Fruit fly (Drosophila melanogaster) whole organism, embryonic: ENCODE measurements around the gene CG15160.

ENCODE experiments used
- Adf1 ChIP-seq: fragments of 200-800 bp; sonication (Bioruptor generic); IDR thresholded peaks from 2 replicates; pipeline ENCODE4 v1.3.6; 2022; ENCODE audit warnings: missing biosample characterization, missing genetic modification characterization
- CG1024 ChIP-seq: fragments of 200-800 bp; sonication (Bioruptor generic); IDR thresholded peaks from 2 replicates; pipeline ENCODE4 v1.3.6; 2022; ENCODE audit warnings: missing biosample characterization, missing genetic modification characterization
- CG10565 ChIP-seq: fragments of 200-800 bp; sonication (Bioruptor generic); optimal IDR thresholded peaks from 3 replicates; lab custom pipeline; 2016; ENCODE audit warnings: missing biosample characterization, mild to moderate bottlenecking, missing genetic modification characterization
- CG13296 ChIP-seq: fragments of 200-800 bp; sonication (Bioruptor generic); optimal IDR thresholded peaks from 3 replicates; lab custom pipeline; 2018; ENCODE audit warnings: missing biosample characterization, mild to moderate bottlenecking, missing genetic modification characterization
- CG15479 ChIP-seq: fragments of 200-800 bp; sonication (Bioruptor generic); optimal IDR thresholded peaks from 3 replicates; lab custom pipeline; 2019; ENCODE audit warnings: missing biosample characterization, mild to moderate bottlenecking, missing genetic modification characterization, moderate library complexity
- CG16813 ChIP-seq: fragments of 200-800 bp; sonication (Bioruptor generic); IDR thresholded peaks from 3 replicates; pipeline ENCODE4 v1.3.6; 2022; ENCODE audit warnings: missing biosample characterization, missing genetic modification characterization; ENCODE audit not compliant: partially characterized antibody
- CG16815 ChIP-seq: fragments of 200-800 bp; sonication (Bioruptor generic); optimal IDR thresholded peaks from 3 replicates; lab custom pipeline; 2017; ENCODE audit warnings: missing biosample characterization, mild to moderate bottlenecking, missing genetic modification characterization
- CG17612 ChIP-seq: fragments of 200-800 bp; sonication (Bioruptor generic); IDR thresholded peaks from 2 replicates; pipeline ENCODE4 v1.3.6; 2022; ENCODE audit warnings: missing biosample characterization, missing genetic modification characterization
- CG30403 ChIP-seq: fragments of 200-800 bp; sonication (Bioruptor generic); optimal IDR thresholded peaks from 3 replicates; lab custom pipeline; 2016; ENCODE audit warnings: missing biosample characterization, missing genetic modification characterization
- CG34224 ChIP-seq: fragments of 200-800 bp; sonication (Bioruptor generic); IDR thresholded peaks from 3 replicates; pipeline ENCODE4 v1.3.6; 2022; ENCODE audit warnings: missing biosample characterization, missing genetic modification characterization; ENCODE audit not compliant: partially characterized antibody
- CG3838 ChIP-seq: fragments of 200-800 bp; sonication (Bioruptor generic); optimal IDR thresholded peaks from 3 replicates; lab custom pipeline; 2016; ENCODE audit warnings: missing biosample characterization, missing genetic modification characterization
- CG5245 ChIP-seq: fragments of 200-800 bp; sonication (Bioruptor generic); optimal IDR thresholded peaks from 3 replicates; lab custom pipeline; 2016; ENCODE audit warnings: missing biosample characterization, missing genetic modification characterization
- CG6689 ChIP-seq: fragments of 200-800 bp; sonication (Bioruptor generic); IDR thresholded peaks from 2 replicates; pipeline ENCODE4 v1.3.6; 2022; ENCODE audit warnings: missing biosample characterization, missing genetic modification characterization
- CG6765 ChIP-seq: fragments of 200-800 bp; sonication (Bioruptor generic); optimal IDR thresholded peaks from 3 replicates; lab custom pipeline; 2017; ENCODE audit warnings: missing biosample characterization, mild to moderate bottlenecking, missing genetic modification characterization
- CG6813 ChIP-seq: fragments of 200-800 bp; sonication (Bioruptor generic); optimal IDR thresholded peaks from 2 replicates; lab custom pipeline; 2017; ENCODE audit warnings: missing biosample characterization, missing genetic modification characterization, mild to moderate bottlenecking, moderate library complexity, missing genetic modification reagents
- CG7271 ChIP-seq: fragments of 200-800 bp; sonication (Bioruptor generic); optimal IDR thresholded peaks from 2 replicates; lab custom pipeline; 2018; ENCODE audit warnings: missing biosample characterization, mild to moderate bottlenecking, missing genetic modification characterization, moderate library complexity
- CG8290 ChIP-seq, 3 experiments: fragments of 200-800 bp; sonication (Bioruptor generic); optimal IDR thresholded peaks; 2 replicates each; lab custom pipeline; 2016 to 2019; ENCODE audit warnings: missing biosample characterization in 3 of 3, missing genetic modification characterization in 3 of 3, mild to moderate bottlenecking in 2 of 3, moderate library complexity in 1 of 3
- CG8388 ChIP-seq: fragments of 200-800 bp; sonication (Bioruptor generic); optimal IDR thresholded peaks from 2 replicates; lab custom pipeline; 2019; ENCODE audit warnings: missing biosample characterization, mild to moderate bottlenecking, missing genetic modification characterization, moderate library complexity
- CG9437 ChIP-seq: fragments of 200-800 bp; sonication (Bioruptor generic); optimal IDR thresholded peaks from 2 replicates; lab custom pipeline; 2018; ENCODE audit warnings: missing biosample characterization, mild to moderate bottlenecking, missing genetic modification characterization
- CTCF ChIP-seq: fragments of 200-800 bp; sonication (Bioruptor generic); optimal IDR thresholded peaks from 2 replicates; lab custom pipeline; 2017; ENCODE audit warnings: missing biosample characterization, mild to moderate bottlenecking, missing genetic modification characterization, moderate library complexity
- Doc3 ChIP-seq: fragments of 200-800 bp; sonication (Bioruptor generic); IDR thresholded peaks from 3 replicates; pipeline ENCODE4 v1.3.6; 2022; ENCODE audit warnings: missing biosample characterization, missing genetic modification characterization; ENCODE audit not compliant: partially characterized antibody
- ERR ChIP-seq: fragments of 200-800 bp; sonication (Bioruptor generic); optimal IDR thresholded peaks from 2 replicates; lab custom pipeline; 2016; ENCODE audit warnings: missing biosample characterization, missing genetic modification characterization
- Ets97D ChIP-seq: fragments of 200-800 bp; sonication (Bioruptor generic); optimal IDR thresholded peaks from 3 replicates; lab custom pipeline; 2016; ENCODE audit warnings: missing biosample characterization, missing genetic modification characterization
- Hr39 ChIP-seq: fragments of >200 bp; optimal IDR thresholded peaks from 2 replicates; lab custom pipeline; 2017
- Hr78 ChIP-seq, 2 experiments: fragments of 200-800 bp in 1 of 2; fragments of >200 bp in 1 of 2; sonication (Bioruptor generic) in 1 of 2; optimal IDR thresholded peaks; 2 replicates each; lab custom pipeline; 2017 to 2019; ENCODE audit warnings: missing biosample characterization in 2 of 2, missing genetic modification characterization in 2 of 2, mild to moderate bottlenecking in 1 of 2, moderate library complexity in 1 of 2
- Jarid2 ChIP-seq: fragments of 200-800 bp; sonication (Bioruptor generic); optimal IDR thresholded peaks from 3 replicates; lab custom pipeline; 2017; ENCODE audit warnings: mild to moderate bottlenecking, missing biosample characterization, missing genetic modification reagents, missing genetic modification characterization
- MTF-1 ChIP-seq: fragments of 200-800 bp; sonication (Bioruptor generic); optimal IDR thresholded peaks from 2 replicates; lab custom pipeline; 2018; ENCODE audit warnings: missing biosample characterization, mild to moderate bottlenecking, missing genetic modification characterization, borderline replicate concordance
- Med ChIP-seq: fragments of 200-800 bp; sonication (Bioruptor generic); peaks from one replicate; lab custom pipeline; 2016; ENCODE audit warnings: missing biosample characterization, missing genetic modification characterization, mild to moderate bottlenecking, inconsistent platforms, moderate library complexity
- Side ChIP-seq: fragments of 200-800 bp; sonication (Bioruptor generic); optimal IDR thresholded peaks from 2 replicates; lab custom pipeline; 2016; ENCODE audit warnings: missing biosample characterization, missing genetic modification characterization
- Sox100B ChIP-seq: fragments of 200-800 bp; sonication (Bioruptor generic); optimal IDR thresholded peaks from 3 replicates; lab custom pipeline; 2018; ENCODE audit warnings: missing biosample characterization, mild to moderate bottlenecking, missing genetic modification characterization
- YL-1 ChIP-seq: fragments of 200-800 bp; sonication (Bioruptor generic); optimal IDR thresholded peaks from 3 replicates; lab custom pipeline; 2017; ENCODE audit warnings: missing biosample characterization, mild to moderate bottlenecking, missing genetic modification characterization
- ac ChIP-seq: fragments of 200-800 bp; sonication (Bioruptor generic); optimal IDR thresholded peaks from 3 replicates; lab custom pipeline; 2017; ENCODE audit warnings: missing biosample characterization, mild to moderate bottlenecking, missing genetic modification characterization
- bcd ChIP-seq: fragments of 200-800 bp; sonication (Bioruptor generic); optimal IDR thresholded peaks from 2 replicates; lab custom pipeline; 2017; ENCODE audit warnings: missing biosample characterization, mild to moderate bottlenecking, missing genetic modification characterization
- cas ChIP-seq: fragments of 200-800 bp; sonication (Bioruptor generic); IDR thresholded peaks from 2 replicates; pipeline ENCODE4 v1.3.6; 2022; ENCODE audit warnings: missing biosample characterization, missing genetic modification characterization
- crc ChIP-seq: fragments of 200-800 bp; sonication (Bioruptor generic); optimal IDR thresholded peaks from 2 replicates; lab custom pipeline; 2016; ENCODE audit warnings: missing biosample characterization, missing genetic modification characterization
- dati ChIP-seq: fragments of 200-800 bp; sonication (Bioruptor generic); IDR thresholded peaks from 2 replicates; pipeline ENCODE4 v1.3.6; 2022; ENCODE audit warnings: missing biosample characterization, missing genetic modification characterization
- fd102C ChIP-seq: fragments of 200-800 bp; sonication (Bioruptor generic); optimal IDR thresholded peaks from 2 replicates; lab custom pipeline; 2018; ENCODE audit warnings: missing biosample characterization, mild to moderate bottlenecking, missing genetic modification characterization, moderate library complexity
- fd3F ChIP-seq: fragments of 200-800 bp; sonication (Bioruptor generic); optimal IDR thresholded peaks from 2 replicates; lab custom pipeline; 2018; ENCODE audit warnings: missing biosample characterization, mild to moderate bottlenecking, missing genetic modification characterization, moderate library complexity
- fd96Cb ChIP-seq: fragments of 200-800 bp; sonication (Bioruptor generic); optimal IDR thresholded peaks from 2 replicates; lab custom pipeline; 2018; ENCODE audit warnings: missing biosample characterization, mild to moderate bottlenecking, missing genetic modification characterization, moderate library complexity
- jigr1 ChIP-seq: fragments of 200-800 bp; sonication (Bioruptor generic); IDR thresholded peaks from 3 replicates; pipeline ENCODE4 v1.3.6; 2022; ENCODE audit warnings: missing biosample characterization, missing genetic modification characterization
- lab ChIP-seq: fragments of 200-800 bp; sonication (Bioruptor generic); optimal IDR thresholded peaks from 3 replicates; lab custom pipeline; 2017; ENCODE audit warnings: missing biosample characterization, missing genetic modification characterization, mild to moderate bottlenecking, moderate library complexity, missing genetic modification reagents
- nom ChIP-seq: fragments of 200-800 bp; sonication (Bioruptor generic); optimal IDR thresholded peaks from 2 replicates; lab custom pipeline; 2017; ENCODE audit warnings: missing biosample characterization, missing genetic modification characterization, mild to moderate bottlenecking, moderate library complexity, missing genetic modification reagents
- otp ChIP-seq: fragments of 200-800 bp; sonication (Bioruptor generic); IDR thresholded peaks from 3 replicates; pipeline ENCODE4, ENCODE4 v1.3.6; 2022; ENCODE audit warnings: missing biosample characterization, missing genetic modification characterization
- psq ChIP-seq: fragments of 200-800 bp; sonication (Bioruptor generic); optimal IDR thresholded peaks from 2 replicates; lab custom pipeline; 2017; ENCODE audit warnings: missing biosample characterization, missing genetic modification characterization
- sc ChIP-seq, 3 experiments: fragments of >200 bp in 2 of 3; fragments of 200-800 bp in 1 of 3; sonication (Bioruptor generic) in 1 of 3; optimal IDR thresholded peaks; 2 replicates in 2 of 3; 3 replicates in 1 of 3; lab custom pipeline; 2017; ENCODE audit warnings: mild to moderate bottlenecking in 1 of 3, missing biosample characterization in 1 of 3, missing genetic modification characterization in 1 of 3, missing genetic modification reagents in 1 of 3
- sens ChIP-seq: fragments of 200-800 bp; sonication (Bioruptor generic); peaks from one replicate; lab custom pipeline; 2016; ENCODE audit warnings: missing biosample characterization, missing genetic modification characterization
- slou ChIP-seq: fragments of 200-800 bp; sonication (Bioruptor generic); optimal IDR thresholded peaks from 3 replicates; lab custom pipeline; 2016; ENCODE audit warnings: missing biosample characterization, missing genetic modification characterization
- tio ChIP-seq: fragments of 200-800 bp; sonication (Bioruptor generic); optimal IDR thresholded peaks from 2 replicates; lab custom pipeline; 2017; ENCODE audit warnings: missing biosample characterization, missing genetic modification characterization, inconsistent platforms
- zen ChIP-seq: fragments of 200-800 bp; sonication (Bioruptor generic); optimal IDR thresholded peaks from 3 replicates; lab custom pipeline; 2018; ENCODE audit warnings: missing biosample characterization, mild to moderate bottlenecking, missing genetic modification characterization, moderate library complexity
- zfh2 ChIP-seq: fragments of 200-800 bp; sonication (Bioruptor generic); optimal IDR thresholded peaks from 2 replicates; lab custom pipeline; 2016; ENCODE audit warnings: missing biosample characterization, missing genetic modification characterization

Gene CG15160

DNA sequence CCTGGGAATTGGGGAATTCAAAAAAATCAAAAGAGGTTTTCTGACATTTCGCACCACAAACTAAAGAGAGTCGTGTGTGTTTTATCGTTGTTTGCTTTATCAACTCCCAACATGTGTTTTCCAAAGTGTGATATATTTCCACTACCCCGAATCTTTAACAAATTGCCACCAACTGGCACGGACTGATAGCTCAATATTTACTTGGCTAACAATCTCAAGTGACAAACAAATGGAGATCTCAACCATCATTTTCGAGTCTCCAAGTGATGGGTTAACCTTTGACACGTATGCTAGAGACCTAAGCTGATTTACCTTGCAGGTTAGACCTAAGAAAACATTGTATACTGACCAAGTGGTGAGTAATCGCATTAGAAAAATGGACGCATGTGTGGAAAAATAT lies 34.8 kb downstream of the CG15160 start:
- TF ChIP-seq Jarid2 (GFP tag; lab: Kevin White, UChicago) (no peak), YL-1 (GFP tag; lab: Kevin White, UChicago) (no peak), Side (GFP tag; lab: Kevin White, UChicago) (peak; percentile 14), zen (tag; lab: Kevin White, UChicago) (peak; percentile 19), nom (GFP tag; lab: Kevin White, UChicago) (no peak), ERR (no peak), CG34224 (GFP tag; lab: Robert Waterston, UW) (no peak), psq (GFP tag; lab: Kevin White, UChicago) (no peak), CG10565 (GFP tag; lab: Kevin White, UChicago) (no peak), CG13296 (GFP tag; lab: Kevin White, UChicago) (peak; percentile 31), Sox100B (GFP tag; lab: Kevin White, UChicago) (peak; percentile 27), Adf1 (GFP tag; lab: Robert Waterston, UW) (no peak), CG15479 (GFP tag; lab: Kevin White, UChicago) (peak; percentile 52), Hr78 (GFP tag; optimal IDR thresholded peaks at IDR 0.05; lab: Kevin White, UChicago) (peak in 1 of 2 experiments; percentile 87), ac (GFP tag; lab: Kevin White, UChicago) (peak; percentile 54), CG16813 (GFP tag; lab: Robert Waterston, UW) (no peak), crc (GFP tag; lab: Kevin White, UChicago) (peak; percentile 12), CG6765 (GFP tag; lab: Kevin White, UChicago) (peak; percentile 2), CG8388 (GFP tag; lab: Kevin White, UChicago) (no peak), fd96Cb (no peak), CG5245 (GFP tag; lab: Kevin White, UChicago) (no peak), CG1024 (GFP tag; lab: Robert Waterston, UW) (no peak), cas (GFP tag; lab: Robert Waterston, UW) (no peak), CG16815 (GFP tag; lab: Kevin White, UChicago) (no peak), MTF-1 (GFP tag; lab: Kevin White, UChicago) (peak; percentile 43), Med (peak; percentile 14), fd3F (GFP tag; lab: Kevin White, UChicago) (no peak), CG17612 (GFP tag; lab: Robert Waterston, UW) (no peak), CG8290 (GFP tag; optimal IDR thresholded peaks at IDR 0.05; lab: Kevin White, UChicago) (no peak), CG8290 (tag; optimal IDR thresholded peaks at IDR 0.05; lab: Kevin White, UChicago) (peak; percentile 30 to 65), CTCF (no peak), CG6689 (GFP tag; lab: Robert Waterston, UW) (no peak), sc (optimal IDR thresholded peaks at IDR 0.05; lab: Kevin White, UChicago) (no peak), sc (GFP tag; optimal IDR thresholded peaks at IDR 0.05; lab: Kevin White, UChicago) (peak; percentile 34), tio (GFP tag; lab: Kevin White, UChicago) (no peak), CG6813 (GFP tag; lab: Kevin White, UChicago) (peak; percentile 37), CG9437 (GFP tag; lab: Kevin White, UChicago) (no peak), slou (no peak), sens (GFP tag; lab: Kevin White, UChicago) (peak; percentile 86), bcd (GFP tag; lab: Kevin White, UChicago) (no peak), Ets97D (GFP tag; lab: Kevin White, UChicago) (no peak), otp (GFP tag; lab: Robert Waterston, UW) (0 out of 3 replicates have a peak, but pooled peaks have one; percentile 14), fd102C (GFP tag; lab: Kevin White, UChicago) (peak; percentile 86), CG7271 (peak; percentile 13), lab (GFP tag; lab: Kevin White, UChicago) (peak; percentile 47), CG30403 (no peak), Hr39 (no peak), Doc3 (no peak), jigr1 (GFP tag; lab: Robert Waterston, UW) (no peak), CG3838 (GFP tag; lab: Kevin White, UChicago) (no peak), dati (no peak), zfh2 (GFP tag; lab: Kevin White, UChicago) (no peak)
